Fruit fly (Drosophila melanogaster) whole organism, embryonic: ENCODE data around the gene Dok.

Experiments used
- Adf1 ChIP-seq: fragments of 200-800 bp; sonication (Bioruptor generic); IDR thresholded peaks from 2 replicates; pipeline ENCODE4 v1.3.6; 2022; ENCODE audit warnings: missing biosample characterization, missing genetic modification characterization
- Atf-2 ChIP-seq: fragments of 200-800 bp; sonication (Bioruptor generic); optimal IDR thresholded peaks from 2 replicates; lab custom pipeline; 2016; ENCODE audit warnings: missing biosample characterization, missing genetic modification characterization
- Atf3 ChIP-seq: fragments of 200-800 bp; sonication (Bioruptor generic); optimal IDR thresholded peaks from 3 replicates; lab custom pipeline; 2016; ENCODE audit warnings: missing biosample characterization, missing genetic modification characterization
- B-H1 ChIP-seq: fragments of 200-800 bp; sonication (Bioruptor generic); IDR thresholded peaks from 3 replicates; pipeline ENCODE4 v1.3.6; 2022; ENCODE audit warnings: missing biosample characterization, missing genetic modification characterization
- B-H2 ChIP-seq: fragments of 200-800 bp; sonication (Bioruptor generic); optimal IDR thresholded peaks from 2 replicates; lab custom pipeline; 2018; ENCODE audit warnings: missing biosample characterization, mild to moderate bottlenecking, missing genetic modification characterization
- Bteb2 ChIP-seq: fragments of 200-800 bp; sonication (Bioruptor generic); optimal IDR thresholded peaks from 2 replicates; lab custom pipeline; 2016; ENCODE audit warnings: missing biosample characterization, missing genetic modification characterization
- CG10462 ChIP-seq: fragments of 200-800 bp; sonication (Bioruptor generic); optimal IDR thresholded peaks from 2 replicates; lab custom pipeline; 2016; ENCODE audit warnings: missing biosample characterization, missing genetic modification characterization
- CG11504 ChIP-seq: fragments of 200-800 bp; sonication (Bioruptor generic); optimal IDR thresholded peaks from 3 replicates; lab custom pipeline; 2019; ENCODE audit warnings: missing biosample characterization, mild to moderate bottlenecking, missing genetic modification characterization, moderate library complexity
- CG11723 ChIP-seq: fragments of 200-800 bp; sonication (Bioruptor generic); optimal IDR thresholded peaks from 2 replicates; lab custom pipeline; 2017; ENCODE audit warnings: missing biosample characterization, mild to moderate bottlenecking, missing genetic modification characterization
- CG12769 ChIP-seq: fragments of 200-800 bp; sonication (Bioruptor generic); optimal IDR thresholded peaks from 2 replicates; lab custom pipeline; 2019; ENCODE audit warnings: missing biosample characterization, mild to moderate bottlenecking, missing genetic modification characterization, moderate library complexity
- CG13424 ChIP-seq: fragments of 200-800 bp; sonication (Bioruptor generic); optimal IDR thresholded peaks from 2 replicates; lab custom pipeline; 2019; ENCODE audit warnings: missing biosample characterization, mild to moderate bottlenecking, missing genetic modification characterization, moderate library complexity
- CG15073 ChIP-seq: fragments of 200-800 bp; sonication (Bioruptor generic); optimal IDR thresholded peaks from 2 replicates; lab custom pipeline; 2016; ENCODE audit warnings: missing biosample characterization, missing genetic modification characterization
- CG15269 ChIP-seq: fragments of 200-800 bp; sonication (Bioruptor generic); optimal IDR thresholded peaks from 2 replicates; lab custom pipeline; 2018; ENCODE audit warnings: missing biosample characterization, mild to moderate bottlenecking, missing genetic modification characterization, moderate library complexity
- CG16813 ChIP-seq: fragments of 200-800 bp; sonication (Bioruptor generic); IDR thresholded peaks from 3 replicates; pipeline ENCODE4 v1.3.6; 2022; ENCODE audit warnings: missing biosample characterization, missing genetic modification characterization; ENCODE audit not compliant: partially characterized antibody
- CG17385 ChIP-seq: fragments of 200-800 bp; sonication (Bioruptor generic); optimal IDR thresholded peaks from 3 replicates; lab custom pipeline; 2018; ENCODE audit warnings: missing biosample characterization, mild to moderate bottlenecking, missing genetic modification characterization
- CG17568 ChIP-seq: fragments of 200-800 bp; sonication (Bioruptor generic); optimal IDR thresholded peaks from 2 replicates; lab custom pipeline; 2018; ENCODE audit warnings: missing biosample characterization, mild to moderate bottlenecking, missing genetic modification characterization, moderate library complexity
- CG1792 ChIP-seq: fragments of 200-800 bp; sonication (Bioruptor generic); optimal IDR thresholded peaks from 2 replicates; lab custom pipeline; 2016; ENCODE audit warnings: missing biosample characterization, missing genetic modification characterization
- CG18262 ChIP-seq: fragments of 200-800 bp; optimal IDR thresholded peaks from 3 replicates; lab custom pipeline; 2019; ENCODE audit warnings: missing biosample characterization, mild to moderate bottlenecking, missing genetic modification characterization, moderate library complexity
- CG2129 ChIP-seq: fragments of 200-800 bp; sonication (Bioruptor generic); IDR thresholded peaks from 2 replicates; pipeline ENCODE4 v1.3.6; 2022; ENCODE audit warnings: missing biosample characterization, missing genetic modification characterization; ENCODE audit not compliant: partially characterized antibody
- CG3163 ChIP-seq: fragments of 200-800 bp; sonication (Bioruptor generic); optimal IDR thresholded peaks from 3 replicates; lab custom pipeline; 2016; ENCODE audit warnings: missing biosample characterization, missing genetic modification characterization
- CG32532 ChIP-seq: fragments of 200-800 bp; sonication (Bioruptor generic); IDR thresholded peaks from 2 replicates; pipeline ENCODE4 v1.3.6; 2022; ENCODE audit warnings: missing biosample characterization, missing genetic modification characterization
- CG32772 ChIP-seq: fragments of 200-800 bp; sonication (Bioruptor generic); IDR thresholded peaks from 2 replicates; pipeline ENCODE4 v1.3.6; 2022; ENCODE audit warnings: missing biosample characterization, missing genetic modification characterization
- CG3407 ChIP-seq: fragments of 200-800 bp; sonication (Bioruptor generic); optimal IDR thresholded peaks from 2 replicates; lab custom pipeline; 2018; ENCODE audit warnings: missing biosample characterization, mild to moderate bottlenecking, missing genetic modification characterization
- CG43689 ChIP-seq: fragments of 200-800 bp; sonication (Bioruptor generic); IDR thresholded peaks from 2 replicates; pipeline ENCODE4 v1.3.6; 2022; ENCODE audit warnings: missing biosample characterization, missing genetic modification characterization
- CG4424 ChIP-seq: fragments of 200-800 bp; sonication (Bioruptor generic); optimal IDR thresholded peaks from 3 replicates; lab custom pipeline; 2016; ENCODE audit warnings: missing biosample characterization, missing genetic modification characterization
- CG8388 ChIP-seq: fragments of 200-800 bp; sonication (Bioruptor generic); optimal IDR thresholded peaks from 2 replicates; lab custom pipeline; 2019; ENCODE audit warnings: missing biosample characterization, mild to moderate bottlenecking, missing genetic modification characterization, moderate library complexity
- CG8478 ChIP-seq: fragments of >200 bp; optimal IDR thresholded peaks from 2 replicates; lab custom pipeline; 2018
- CTCF ChIP-seq: fragments of 200-800 bp; sonication (Bioruptor generic); optimal IDR thresholded peaks from 2 replicates; lab custom pipeline; 2017; ENCODE audit warnings: missing biosample characterization, mild to moderate bottlenecking, missing genetic modification characterization, moderate library complexity
- D ChIP-seq, 2 experiments: fragments of 200-800 bp in 1 of 2; fragments of >200 bp in 1 of 2; sonication (Bioruptor generic) in 1 of 2; optimal IDR thresholded peaks; 2 replicates in 1 of 2; 3 replicates in 1 of 2; lab custom pipeline; 2017; ENCODE audit warnings: mild to moderate bottlenecking in 1 of 2, missing biosample characterization in 1 of 2, missing genetic modification characterization in 1 of 2, missing genetic modification reagents in 1 of 2
- D19B ChIP-seq: fragments of 200-800 bp; sonication (Bioruptor generic); optimal IDR thresholded peaks from 2 replicates; lab custom pipeline; 2017; ENCODE audit warnings: missing biosample characterization, mild to moderate bottlenecking, missing genetic modification characterization
- Doc3 ChIP-seq: fragments of 200-800 bp; sonication (Bioruptor generic); IDR thresholded peaks from 3 replicates; pipeline ENCODE4 v1.3.6; 2022; ENCODE audit warnings: missing biosample characterization, missing genetic modification characterization; ENCODE audit not compliant: partially characterized antibody
- Lhr ChIP-seq: fragments of 200-800 bp; sonication (Bioruptor generic); optimal IDR thresholded peaks from 3 replicates; lab custom pipeline; 2017; ENCODE audit warnings: mild to moderate bottlenecking, missing biosample characterization, missing genetic modification reagents, missing genetic modification characterization
- Max ChIP-seq: fragments of 200-800 bp; sonication (Bioruptor generic); optimal IDR thresholded peaks from 2 replicates; lab custom pipeline; 2016; ENCODE audit warnings: missing biosample characterization, mild to moderate bottlenecking, missing genetic modification characterization
- Meics ChIP-seq: fragments of 200-800 bp; sonication (Bioruptor generic); optimal IDR thresholded peaks from 2 replicates; lab custom pipeline; 2017; ENCODE audit warnings: missing biosample characterization, mild to moderate bottlenecking, missing genetic modification characterization
- Spps ChIP-seq: fragments of 200-800 bp; sonication (Bioruptor generic); optimal IDR thresholded peaks from 2 replicates; lab custom pipeline; 2018; ENCODE audit warnings: missing biosample characterization, mild to moderate bottlenecking, missing genetic modification characterization
- Tbp ChIP-seq: fragments of >200 bp; optimal IDR thresholded peaks from 2 replicates; lab custom pipeline; 2018; ENCODE audit warnings: missing biosample characterization, missing genetic modification characterization
- Vsx1 ChIP-seq: fragments of 200-800 bp; sonication (Bioruptor generic); optimal IDR thresholded peaks from 2 replicates; lab custom pipeline; 2017; ENCODE audit warnings: missing biosample characterization, mild to moderate bottlenecking, missing genetic modification characterization, missing genetic modification reagents
- YL-1 ChIP-seq: fragments of 200-800 bp; sonication (Bioruptor generic); optimal IDR thresholded peaks from 3 replicates; lab custom pipeline; 2017; ENCODE audit warnings: missing biosample characterization, mild to moderate bottlenecking, missing genetic modification characterization
- amos ChIP-seq: fragments of 200-800 bp; sonication (Bioruptor generic); IDR thresholded peaks from 2 replicates; pipeline ENCODE4 v1.3.6; 2022; ENCODE audit warnings: missing biosample characterization, missing genetic modification characterization; ENCODE audit not compliant: partially characterized antibody
- bigmax ChIP-seq: fragments of 200-800 bp; sonication (Bioruptor generic); optimal IDR thresholded peaks from 2 replicates; lab custom pipeline; 2018; ENCODE audit warnings: missing biosample characterization, mild to moderate bottlenecking, missing genetic modification characterization
- caup ChIP-seq: fragments of 200-800 bp; sonication (Bioruptor generic); optimal IDR thresholded peaks from 3 replicates; lab custom pipeline; 2017; ENCODE audit warnings: missing biosample characterization, mild to moderate bottlenecking, missing genetic modification characterization, moderate library complexity; ENCODE audit not compliant: severe bottlenecking
- crc ChIP-seq: fragments of 200-800 bp; sonication (Bioruptor generic); optimal IDR thresholded peaks from 2 replicates; lab custom pipeline; 2016; ENCODE audit warnings: missing biosample characterization, missing genetic modification characterization
- grn ChIP-seq: fragments of 200-800 bp; sonication (Bioruptor generic); optimal IDR thresholded peaks from 3 replicates; lab custom pipeline; 2017; ENCODE audit warnings: missing biosample characterization, missing genetic modification characterization
- ind ChIP-seq: fragments of 200-800 bp; sonication (Bioruptor generic); optimal IDR thresholded peaks from 3 replicates; lab custom pipeline; 2016; ENCODE audit warnings: missing biosample characterization, missing genetic modification characterization
- jigr1 ChIP-seq: fragments of 200-800 bp; sonication (Bioruptor generic); IDR thresholded peaks from 3 replicates; pipeline ENCODE4 v1.3.6; 2022; ENCODE audit warnings: missing biosample characterization, missing genetic modification characterization
- jumu ChIP-seq: fragments of 200-800 bp; sonication (Bioruptor generic); optimal IDR thresholded peaks from 3 replicates; lab custom pipeline; 2016; ENCODE audit warnings: missing biosample characterization, missing genetic modification characterization
- peb ChIP-seq: fragments of 200-800 bp; sonication (Bioruptor generic); IDR thresholded peaks from 2 replicates; pipeline ENCODE4 v1.3.6; 2022; ENCODE audit warnings: missing biosample characterization, missing genetic modification characterization
- psq ChIP-seq: fragments of 200-800 bp; sonication (Bioruptor generic); optimal IDR thresholded peaks from 2 replicates; lab custom pipeline; 2017; ENCODE audit warnings: missing biosample characterization, missing genetic modification characterization
- sens ChIP-seq: fragments of 200-800 bp; sonication (Bioruptor generic); peaks from one replicate; lab custom pipeline; 2016; ENCODE audit warnings: missing biosample characterization, missing genetic modification characterization
- sna ChIP-seq: fragments of 200-800 bp; sonication (Bioruptor generic); IDR thresholded peaks from 2 replicates; pipeline ENCODE4 v1.3.6; 2022; ENCODE audit warnings: missing biosample characterization, missing genetic modification characterization; ENCODE audit not compliant: partially characterized antibody
- trh ChIP-seq: fragments of 200-800 bp; sonication (Bioruptor generic); optimal IDR thresholded peaks from 2 replicates; lab custom pipeline; 2016; ENCODE audit warnings: missing biosample characterization, missing genetic modification characterization
- tx ChIP-seq: fragments of 200-800 bp; sonication (Bioruptor generic); optimal IDR thresholded peaks from 2 replicates; lab custom pipeline; 2016; ENCODE audit warnings: missing biosample characterization, missing genetic modification characterization

Dok gene

DNA sequence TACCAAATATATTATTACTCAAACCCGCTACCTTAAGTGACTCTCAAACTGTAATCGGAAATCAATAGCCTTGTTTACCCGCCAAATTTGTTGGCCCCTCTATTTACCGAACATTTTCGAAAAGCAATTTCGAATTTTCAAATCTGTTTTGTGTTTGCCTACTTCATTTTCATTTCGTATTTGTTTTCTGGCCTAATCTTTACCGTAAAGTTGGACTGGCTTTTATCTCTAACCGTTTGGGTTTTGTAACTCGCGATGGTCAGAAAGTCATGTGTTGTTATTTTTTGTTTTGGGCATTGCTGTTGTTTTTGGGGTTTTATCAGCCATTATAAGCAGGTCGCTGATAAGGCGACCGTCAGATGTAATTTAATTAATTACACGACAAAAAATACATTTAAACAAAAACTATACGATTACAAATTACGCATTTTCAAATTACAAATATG lies 9.3 kb downstream of the Dok start (continued):
- TF ChIP-seq CG4424 (GFP tag; lab: Kevin White, UChicago), result no peak
- TF ChIP-seq Atf3 (GFP tag; lab: Kevin White, UChicago), result peak; percentile 31
- peak; percentile 64 for TF ChIP-seq CG3407 (GFP tag; lab: Kevin White, UChicago)
- no peak for TF ChIP-seq CTCF (GFP tag; lab: Kevin White, UChicago)
- no peak for TF ChIP-seq D19B (GFP tag; lab: Kevin White, UChicago)
- TF ChIP-seq CG10462 (GFP tag; lab: Kevin White, UChicago), result no peak
- TF ChIP-seq ind, result no peak
- TF ChIP-seq CG1792 (GFP tag; lab: Kevin White, UChicago), result peak; percentile 26
- TF ChIP-seq CG3163 (GFP tag; lab: Kevin White, UChicago), result no peak
- no peak for TF ChIP-seq tx (GFP tag; lab: Kevin White, UChicago)
- TF ChIP-seq Meics (GFP tag; lab: Kevin White, UChicago), result no peak
- TF ChIP-seq grn, result peak; percentile 31
- TF ChIP-seq Max, result no peak
- peak; percentile 38 for TF ChIP-seq CG12769
- TF ChIP-seq CG17385 (GFP tag; lab: Kevin White, UChicago), result peak; percentile 16
- no peak for TF ChIP-seq D (optimal IDR thresholded peaks at IDR 0.05; lab: Kevin White, UChicago)
- peak; percentile 39 for TF ChIP-seq D (GFP tag; optimal IDR thresholded peaks at IDR 0.05; lab: Kevin White, UChicago)
- no peak for TF ChIP-seq Tbp
- TF ChIP-seq amos (GFP tag; lab: Robert Waterston, UW), result no peak
- TF ChIP-seq trh (GFP tag; lab: Kevin White, UChicago), result peak; percentile 37
- no peak for TF ChIP-seq sna (GFP tag; lab: Robert Waterston, UW)
- TF ChIP-seq jumu, result no peak
- no peak for TF ChIP-seq Adf1
- TF ChIP-seq CG16813 (GFP tag; lab: Robert Waterston, UW), result no peak
- peak; percentile 13 for TF ChIP-seq CG18262 (tag; lab: Kevin White, UChicago)
- TF ChIP-seq CG11504 (tag; lab: Kevin White, UChicago), result no peak
- TF ChIP-seq Bteb2 (GFP tag; lab: Kevin White, UChicago), result no peak
- TF ChIP-seq B-H2 (GFP tag; lab: Kevin White, UChicago), result peak; percentile 7
- no peak for TF ChIP-seq CG43689 (GFP tag; lab: Robert Waterston, UW)
- TF ChIP-seq CG17568 (GFP tag; lab: Kevin White, UChicago), result peak; percentile 12
- no peak for TF ChIP-seq CG2129 (GFP tag; lab: Robert Waterston, UW)
- TF ChIP-seq Vsx1 (GFP tag; lab: Kevin White, UChicago), result no peak
- no peak for TF ChIP-seq CG11723 (GFP tag; lab: Kevin White, UChicago)
- TF ChIP-seq sens (GFP tag; lab: Kevin White, UChicago), result peak; percentile 78
- 0 out of 2 replicates have a peak, but pooled peaks have one; percentile 11 for TF ChIP-seq peb (GFP tag; lab: Robert Waterston, UW)
- peak; percentile 9 for TF ChIP-seq psq (GFP tag; lab: Kevin White, UChicago)
- no peak for TF ChIP-seq CG8388 (GFP tag; lab: Kevin White, UChicago)
- TF ChIP-seq caup (GFP tag; lab: Kevin White, UChicago), result no peak
- no peak for TF ChIP-seq CG8478 (lab: Kevin White, UChicago)
- TF ChIP-seq Spps (tag; lab: Kevin White, UChicago), result no peak
- peak; percentile 35 for TF ChIP-seq Lhr (GFP tag; lab: Kevin White, UChicago)
- no peak for TF ChIP-seq CG32532 (GFP tag; lab: Robert Waterston, UW)
- TF ChIP-seq CG32772 (GFP tag; lab: Robert Waterston, UW), result no peak
- TF ChIP-seq CG13424 (tag; lab: Kevin White, UChicago), result peak; percentile 13
- TF ChIP-seq B-H1, result no peak
- no peak for TF ChIP-seq CG15073 (GFP tag; lab: Kevin White, UChicago)
- no peak for TF ChIP-seq jigr1 (GFP tag; lab: Robert Waterston, UW)
- no peak for TF ChIP-seq CG15269
- TF ChIP-seq crc (GFP tag; lab: Kevin White, UChicago), result no peak
- TF ChIP-seq bigmax (GFP tag; lab: Kevin White, UChicago), result no peak
- TF ChIP-seq Atf-2 (GFP tag; lab: Kevin White, UChicago), result no peak
- no peak for TF ChIP-seq YL-1 (GFP tag; lab: Kevin White, UChicago)
- no peak for TF ChIP-seq Doc3 (GFP tag; lab: Robert Waterston, UW)
